Worm (Caenorhabditis elegans): ENCODE results near the gene fat-4.

fat-4 gene

ce11 chrIV:9843760-9844159 lies 44.5 kb downstream of the fat-4 start, which contains the start of gene nspd-2:
Gene nspd-2, plus strand, starts transcription at chrIV:9844060.
- TF ChIP-seq unc-62 (GFP tag; optimal IDR thresholded peaks at IDR 0.05), result no peak
- no peak for TF ChIP-seq zag-1 (tag; optimal IDR thresholded peaks at IDR 0.05)
- no peak for TF ChIP-seq F13H6.1 (tag; optimal IDR thresholded peaks at IDR 0.05)
- TF ChIP-seq Y55F3AM.14 (GFP tag; optimal IDR thresholded peaks at IDR 0.05), result no peak
- TF ChIP-seq nhr-12 (tag; optimal IDR thresholded peaks at IDR 0.05), result no peak
- TF ChIP-seq aly-2 (tag; optimal IDR thresholded peaks at IDR 0.05), result no peak
- no peak for TF ChIP-seq alr-1 (tag; optimal IDR thresholded peaks at IDR 0.05)
- TF ChIP-seq ztf-4 (tag; optimal IDR thresholded peaks at IDR 0.05), result no peak
- TF ChIP-seq C34F6.9 (tag; optimal IDR thresholded peaks at IDR 0.05), result no peak
- no peak for TF ChIP-seq nhr-11 (tag; optimal IDR thresholded peaks at IDR 0.05)
- TF ChIP-seq unc-39 (tag; optimal IDR thresholded peaks at IDR 0.05), result no peak
- no peak for TF ChIP-seq fos-1 (tag; optimal IDR thresholded peaks at IDR 0.05)
- no peak for TF ChIP-seq mdl-1 (tag; optimal IDR thresholded peaks at IDR 0.05)
- TF ChIP-seq mab-5 (tag; optimal IDR thresholded peaks at IDR 0.05), result no peak

- TF ChIP-seq ceh-16 (tag; optimal IDR thresholded peaks at IDR 0.05) (no peak), mdl-1 (tag; optimal IDR thresholded peaks at IDR 0.05) (no peak), ztf-11 (tag; optimal IDR thresholded peaks at IDR 0.05) (no peak), skn-1 (tag; optimal IDR thresholded peaks at IDR 0.05) (no peak), gmeb-1 (tag; optimal IDR thresholded peaks at IDR 0.05) (no peak), lsy-2 (tag; optimal IDR thresholded peaks at IDR 0.05) (no peak), C34F6.9 (tag; optimal IDR thresholded peaks at IDR 0.05) (no peak), mab-5 (tag; optimal IDR thresholded peaks at IDR 0.05) (no peak), egl-27 (tag; optimal IDR thresholded peaks at IDR 0.05) (no peak), elt-1 (tag; optimal IDR thresholded peaks at IDR 0.05) (no peak), nhr-6 (tag; optimal IDR thresholded peaks at IDR 0.05) (no peak)
Measured at ce11 chrIV:9846574-9846973, 47.3 kb downstream of the fat-4 start, which contains the start of gene K07F5.6. Gene K07F5.6, minus strand, starts transcription at chrIV:9846674.

ce11 chrIV:9848075-9848474 lies 48.8 kb downstream of the fat-4 start, which contains the start of gene K07F5.7:
Gene K07F5.7, minus strand, starts transcription at chrIV:9848175.
- TF ChIP-seq aly-2 (tag; optimal IDR thresholded peaks at IDR 0.05) (no peak), lin-11 (tag; optimal IDR thresholded peaks at IDR 0.05) (no peak), nhr-21 (tag; optimal IDR thresholded peaks at IDR 0.05) (no peak)

ce11 chrIV:9849624-9850023 lies 50.4 kb downstream of the fat-4 start, which contains the start of gene K07F5.8:
Gene K07F5.8, minus strand, starts transcription at chrIV:9849724.
- TF ChIP-seq ceh-16 (tag; optimal IDR thresholded peaks at IDR 0.05) (no peak), nhr-23 (tag; optimal IDR thresholded peaks at IDR 0.05) (no peak)

ce11 chrIV:9850931-9851330 lies 51.7 kb downstream of the fat-4 start, which contains the start of gene ssp-10:
Gene ssp-10, minus strand, starts transcription at chrIV:9851031.
- TF ChIP-seq ZK546.5 (tag; optimal IDR thresholded peaks at IDR 0.05) (no peak), sma-3 (GFP tag; optimal IDR thresholded peaks at IDR 0.05) (no peak), nhr-6 (tag; optimal IDR thresholded peaks at IDR 0.05) (no peak), C34F6.9 (tag; optimal IDR thresholded peaks at IDR 0.05) (no peak), ama-1 (optimal IDR thresholded peaks at IDR 0.05) (no peak), ztf-4 (tag; optimal IDR thresholded peaks at IDR 0.05) (no peak), lin-39 (tag; optimal IDR thresholded peaks at IDR 0.05) (no peak), snpc-4 (tag; optimal IDR thresholded peaks at IDR 0.05) (no peak), elt-1 (tag; optimal IDR thresholded peaks at IDR 0.05) (no peak)
